Worm (Caenorhabditis elegans) whole organism, L3 larva: ENCODE results near the gene C30H6.12.

Source experiments
- R02D3.7 ChIP-seq: fragments of 150-350 bp; optimal IDR thresholded peaks from 2 replicates; lab custom pipeline; 2014; ENCODE audit warnings: missing biosample characterization, missing genetic modification characterization
- ama-1 ChIP-seq: fragments of 150-350 bp; optimal IDR thresholded peaks from 2 replicates; lab custom pipeline; 2018
- jun-1 ChIP-seq: fragments of 150-350 bp; optimal IDR thresholded peaks from 2 replicates; lab custom pipeline; 2014; ENCODE audit warnings: missing biosample characterization, missing genetic modification reagents, missing genetic modification characterization
- mdl-1 ChIP-seq: fragments of 150-350 bp; optimal IDR thresholded peaks from 2 replicates; lab custom pipeline; 2014; ENCODE audit warnings: missing biosample characterization, missing genetic modification characterization
- nhr-23 ChIP-seq: fragments of 150-350 bp; optimal IDR thresholded peaks from 2 replicates; lab custom pipeline; 2014; ENCODE audit warnings: missing biosample characterization, missing genetic modification reagents, missing genetic modification characterization
- nhr-237 ChIP-seq: fragments of 150-350 bp; optimal IDR thresholded peaks from 2 replicates; lab custom pipeline; 2014; ENCODE audit warnings: missing biosample characterization, missing genetic modification characterization
- nhr-28 ChIP-seq: fragments of 150-350 bp; optimal IDR thresholded peaks from 2 replicates; lab custom pipeline; 2014; ENCODE audit warnings: missing biosample characterization, missing genetic modification characterization
- pqm-1 ChIP-seq: fragments of 150-350 bp; optimal IDR thresholded peaks from 2 replicates; lab custom pipeline; 2017; ENCODE audit warnings: missing biosample characterization, missing genetic modification characterization, inconsistent platforms
- tbx-2 ChIP-seq: sonication (generic microtip); optimal IDR thresholded peaks from 2 replicates; lab custom pipeline; 2016; ENCODE audit warnings: mild to moderate bottlenecking, missing genetic modification characterization, missing compliant biosample characterization
- unc-39 ChIP-seq: sonication (generic microtip); optimal IDR thresholded peaks from 4 replicates; lab custom pipeline; 2017; ENCODE audit warnings: missing biosample characterization, missing genetic modification characterization
- unc-62 ChIP-seq: fragments of 150-350 bp; sonication (generic microtip); optimal IDR thresholded peaks from 4 replicates; lab custom pipeline; 2014; ENCODE audit warnings: missing biosample characterization, missing genetic modification reagents, missing genetic modification characterization

ce11 chrIV:17343482-17343881, 39.7 kb upstream of the C30H6.12 start, which contains the start of gene C49C3.11:
- TF ChIP-seq nhr-23 (tag; lab: Kevin White, UChicago) (no peak), pqm-1 (tag; lab: Kevin White, UChicago) (no peak), R02D3.7 (no peak), mdl-1 (tag; lab: Kevin White, UChicago) (no peak), ama-1 (lab: Kevin White, UChicago) (no peak), nhr-237 (tag; lab: Kevin White, UChicago) (no peak), unc-62 (GFP tag; lab: Kevin White, UChicago) (no peak), nhr-28 (tag; lab: Kevin White, UChicago) (no peak), unc-39 (tag; lab: Kevin White, UChicago) (no peak), tbx-2 (tag; lab: Kevin White, UChicago) (no peak), jun-1 (no peak)
